Worm (Caenorhabditis elegans): ENCODE measurements around the gene K05F1.13.
"Not testable (repeated sequence)": the region's sequence is repeated elsewhere in the genome, so short reads cannot be mapped to it uniquely, and the experiment has no call there.

K05F1.13 gene

DNA sequence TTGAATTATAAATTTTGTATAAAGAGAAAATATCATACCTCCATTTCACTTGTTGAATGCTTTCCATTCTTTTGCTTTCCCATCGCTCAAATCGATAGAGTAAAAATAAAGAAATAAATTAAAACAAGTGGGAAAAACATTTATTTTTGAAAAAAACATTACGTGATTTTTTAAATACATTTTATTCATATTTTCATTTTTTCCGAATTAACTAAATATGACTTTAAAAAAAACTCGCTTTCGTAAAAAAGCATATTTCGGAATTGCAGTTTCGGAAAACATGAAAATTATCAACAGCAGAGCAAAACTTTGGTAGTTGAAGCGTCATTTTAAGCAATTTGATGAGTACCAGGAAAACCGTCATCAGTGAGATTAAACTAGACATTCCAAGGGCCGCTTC, 10.6 kb downstream of the K05F1.13 start, which contains the start of gene K05F1.8:
Gene K05F1.8 (minus strand): TSS at position 101 of the 400 bp plus-strand sequence.
- no peak for TF ChIP-seq F13H6.1 (tag; optimal IDR thresholded peaks at IDR 0.05)
- TF ChIP-seq ama-1 (optimal IDR thresholded peaks at IDR 0.05): no peak

DNA sequence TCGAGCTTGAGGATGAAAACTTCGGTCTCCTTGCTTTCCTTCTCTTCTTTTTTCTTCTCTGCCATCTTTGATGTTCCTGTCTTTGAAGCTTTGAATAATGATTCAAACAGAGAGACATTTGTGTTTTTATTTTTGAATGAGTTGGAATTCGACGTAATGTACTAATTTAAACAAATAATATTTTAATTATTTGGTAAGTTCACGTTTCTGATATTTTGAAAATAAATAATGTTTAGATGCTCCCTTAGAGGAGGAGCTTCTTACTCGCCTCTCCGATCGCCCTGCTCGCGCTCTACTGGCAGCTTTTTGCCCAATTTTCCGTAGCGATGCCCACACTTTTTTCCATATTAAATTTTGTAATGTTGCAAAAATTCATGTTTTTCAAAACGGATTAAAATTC, 12.2 kb downstream of the K05F1.13 start, which contains the start of the genes K05F1.9 and K05F1.1:
Gene K05F1.9 (minus strand): TSS at position 101 of the 400 bp plus-strand sequence.
Gene K05F1.1 (plus strand): TSS at position 308 of the 400 bp plus-strand sequence.
- TF ChIP-seq Y55F3AM.14 (GFP tag; optimal IDR thresholded peaks at IDR 0.05) (no peak), gmeb-1 (tag; optimal IDR thresholded peaks at IDR 0.05) (no peak)

DNA sequence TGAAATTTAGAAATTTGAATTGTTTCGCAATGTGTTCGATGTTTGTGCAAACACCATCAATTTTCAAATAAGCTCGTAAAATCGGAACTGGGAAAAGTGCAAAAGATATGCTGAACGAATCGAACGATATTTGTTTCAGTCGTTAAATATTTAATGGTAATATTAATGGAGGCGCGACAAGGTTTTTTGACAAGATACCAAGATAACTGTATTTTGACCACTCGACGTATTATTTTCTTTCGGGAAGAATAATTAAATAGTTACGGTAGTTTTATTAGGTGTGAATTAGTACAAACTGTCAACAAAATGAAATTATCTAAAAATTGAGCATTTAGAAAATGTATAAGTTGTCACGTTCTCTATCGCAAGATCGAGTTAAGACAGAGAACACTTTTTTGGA, 15.4 kb downstream of the K05F1.13 start:
- TF ChIP-seq dmd-4 (tag; optimal IDR thresholded peaks at IDR 0.05) (no peak), fos-1 (tag; optimal IDR thresholded peaks at IDR 0.05) (peak; percentile 29), ceh-16 (tag; optimal IDR thresholded peaks at IDR 0.05) (no peak), sem-4 (tag; optimal IDR thresholded peaks at IDR 0.05) (no peak), lin-11 (tag; optimal IDR thresholded peaks at IDR 0.05) (no peak)

DNA sequence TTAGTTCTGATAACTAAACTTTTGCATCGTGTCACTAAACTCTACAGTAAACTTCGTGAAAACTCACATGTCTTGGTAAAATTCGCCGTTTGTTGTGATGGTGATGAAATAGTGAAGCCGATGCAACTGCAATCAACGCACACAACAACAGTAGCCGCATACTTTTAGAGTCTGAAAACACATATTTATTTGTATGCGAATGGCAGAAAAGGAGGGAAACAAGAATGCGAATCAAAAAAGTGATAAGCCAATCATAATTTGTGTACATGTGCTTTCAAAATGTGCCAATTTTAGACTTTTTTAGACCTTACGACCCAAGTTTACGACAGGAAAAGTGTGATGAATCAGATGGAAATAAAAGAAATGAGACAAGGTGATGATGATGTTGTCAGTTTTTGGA, 16.4 kb downstream of the K05F1.13 start, which contains the start of gene K05F1.10:
Gene K05F1.10 (minus strand): TSS at position 171 of the 400 bp plus-strand sequence.
- TF ChIP-seq crh-2 (tag; optimal IDR thresholded peaks at IDR 0.05) (peak; percentile 17), R02D3.7 (tag; optimal IDR thresholded peaks at IDR 0.05) (no peak), ztf-1 (GFP tag; conservative IDR thresholded peaks at IDR 0.05) (no peak), nhr-25 (tag; optimal IDR thresholded peaks at IDR 0.05) (no peak)

DNA sequence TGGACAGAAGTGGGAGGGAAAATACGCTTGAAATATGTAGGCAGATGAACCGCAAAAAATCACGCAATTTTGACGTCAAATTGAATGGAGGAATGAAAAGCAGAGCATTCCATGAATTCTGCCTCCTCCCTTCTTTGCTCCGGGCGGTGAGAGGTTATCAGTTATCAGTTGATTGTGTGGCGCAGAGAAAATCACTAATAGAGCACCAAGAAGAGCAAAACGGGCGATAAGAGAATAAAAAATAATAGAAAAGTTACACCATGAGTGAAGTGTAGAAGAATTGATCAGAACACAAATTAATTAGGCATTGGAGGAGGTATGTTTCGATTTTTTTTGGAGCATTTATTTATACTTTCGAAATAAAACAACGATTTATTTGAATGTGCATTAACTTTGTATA, 17.6 kb downstream of the K05F1.13 start:
- TF ChIP-seq crh-2 (tag; optimal IDR thresholded peaks at IDR 0.05) (peak; percentile 17), gmeb-1 (tag; optimal IDR thresholded peaks at IDR 0.05) (peak; percentile 10), fos-1 (tag; optimal IDR thresholded peaks at IDR 0.05) (peak; percentile 80), nhr-77 (tag; optimal IDR thresholded peaks at IDR 0.05) (no peak), snpc-4 (tag; optimal IDR thresholded peaks at IDR 0.05) (no peak)

DNA sequence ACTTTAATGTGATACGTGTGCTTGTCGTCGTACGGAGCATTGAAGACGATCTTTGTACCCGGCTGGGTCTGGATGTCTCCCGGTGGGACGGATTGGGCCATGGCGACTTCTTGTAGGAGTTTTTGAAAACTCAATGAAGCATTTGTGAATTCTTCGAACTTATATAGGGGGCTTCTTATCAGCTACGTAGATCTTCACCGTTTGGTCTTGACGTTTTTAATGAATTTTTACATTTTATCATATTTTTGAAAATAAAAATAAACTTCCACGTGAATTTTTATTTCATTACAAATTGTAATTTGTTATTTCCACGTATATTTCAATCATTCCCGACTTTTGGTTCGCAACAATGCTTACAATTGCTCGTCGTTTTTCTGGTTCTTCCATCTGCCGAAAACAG, 21.3 kb downstream of the K05F1.13 start, which contains the start of the genes msp-64 and ZK1248.5:
Gene msp-64 (minus strand): TSS at position 101 of the 400 bp plus-strand sequence.
Gene ZK1248.5 (plus strand): TSS at position 285 of the 400 bp plus-strand sequence.
- TF ChIP-seq Y55F3AM.14 (GFP tag; optimal IDR thresholded peaks at IDR 0.05) (no peak), sma-3 (GFP tag; optimal IDR thresholded peaks at IDR 0.05) (no peak), mab-5 (tag; optimal IDR thresholded peaks at IDR 0.05) (no peak), nhr-23 (tag; optimal IDR thresholded peaks at IDR 0.05) (no peak), fos-1 (tag; optimal IDR thresholded peaks at IDR 0.05) (no peak), ztf-11 (tag; optimal IDR thresholded peaks at IDR 0.05) (no peak)

DNA sequence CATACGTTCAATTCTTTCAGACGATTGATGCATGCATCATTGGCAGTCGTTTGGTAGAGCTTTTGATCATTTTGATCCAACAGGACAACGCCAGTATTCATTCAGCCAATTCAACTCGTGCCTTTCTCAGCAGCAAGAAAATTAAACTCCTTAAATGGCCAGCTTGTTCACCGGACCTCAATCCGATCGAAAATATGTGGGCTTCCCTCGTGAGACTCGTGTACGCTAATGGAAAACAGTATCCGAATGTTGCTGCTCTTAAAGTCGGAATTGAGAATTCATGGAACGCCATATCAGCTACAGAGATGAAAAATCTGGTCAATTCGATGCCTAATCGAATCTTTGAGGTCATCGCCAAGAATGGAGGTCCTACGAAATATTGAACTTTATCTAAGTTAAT, 26.5 kb downstream of the K05F1.13 start, which contains the start of gene wago-5:
Gene wago-5 (minus strand): TSS at position 101 of the 400 bp plus-strand sequence.
- TF ChIP-seq ceh-82 (tag; optimal IDR thresholded peaks at IDR 0.05); ztf-1 (GFP tag; conservative IDR thresholded peaks at IDR 0.05); F13H6.1 (tag; optimal IDR thresholded peaks at IDR 0.05): not testable (repeated sequence)

DNA sequence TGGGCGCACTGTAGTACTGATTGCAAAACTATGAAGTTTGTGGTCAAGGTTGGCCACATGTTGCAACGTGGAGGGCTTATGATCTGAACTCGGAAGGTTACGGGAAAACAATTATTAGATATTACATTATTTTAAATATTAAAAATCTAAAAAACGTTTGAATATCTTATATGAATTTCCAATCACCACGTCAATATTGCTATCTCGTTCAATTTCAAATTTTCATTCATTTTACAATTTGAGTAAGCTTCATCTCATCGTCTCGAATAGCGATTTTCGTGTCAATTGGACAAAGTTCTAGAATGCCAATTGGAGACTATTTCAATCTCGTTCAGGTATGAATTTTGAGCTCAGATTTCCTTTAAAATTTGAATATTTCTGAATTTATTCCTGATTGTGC, 27.4 kb downstream of the K05F1.13 start, which contains the start of gene ZK1248.20:
Gene ZK1248.20 (plus strand): TSS at position 301 of the 400 bp plus-strand sequence.
- TF ChIP-seq nhr-11 (tag; optimal IDR thresholded peaks at IDR 0.05): no peak
- no peak for TF ChIP-seq ama-1 (optimal IDR thresholded peaks at IDR 0.05)

DNA sequence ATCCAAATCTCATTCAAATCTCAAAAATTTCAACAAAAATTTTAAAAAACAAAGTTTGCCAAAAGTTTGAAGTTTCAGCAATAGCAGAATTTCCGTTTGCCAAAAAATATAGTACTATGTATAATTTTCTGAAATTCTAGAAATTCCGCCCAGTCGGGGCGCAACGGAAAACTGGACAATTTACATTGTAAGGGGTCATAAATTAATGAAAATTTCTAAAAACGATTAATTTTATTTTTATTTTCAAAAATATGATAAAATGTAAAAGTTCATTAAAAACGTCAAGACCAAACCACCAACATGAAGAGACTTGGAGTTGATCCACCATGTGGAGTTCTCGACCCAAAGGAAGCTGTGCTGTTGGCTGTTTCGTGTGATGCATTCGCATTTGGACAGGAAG, 29.4 kb downstream of the K05F1.13 start, which contains the start of gene ZK1248.4:
Gene ZK1248.4 (plus strand): TSS at position 301 of the 400 bp plus-strand sequence.
- no peak for TF ChIP-seq C34F6.9 (tag; optimal IDR thresholded peaks at IDR 0.05)
- TF ChIP-seq sma-3 (GFP tag; optimal IDR thresholded peaks at IDR 0.05): no peak
- no peak for TF ChIP-seq F13H6.1 (tag; optimal IDR thresholded peaks at IDR 0.05)
- TF ChIP-seq ztf-4 (tag; optimal IDR thresholded peaks at IDR 0.05): no peak
- TF ChIP-seq nhr-21 (tag; optimal IDR thresholded peaks at IDR 0.05): no peak
- TF ChIP-seq nhr-77 (tag; optimal IDR thresholded peaks at IDR 0.05): no peak
- TF ChIP-seq lsy-2 (tag; optimal IDR thresholded peaks at IDR 0.05): no peak
- no peak for TF ChIP-seq elt-1 (tag; optimal IDR thresholded peaks at IDR 0.05)
- TF ChIP-seq sem-4 (tag; optimal IDR thresholded peaks at IDR 0.05): no peak
- no peak for TF ChIP-seq gmeb-1 (tag; optimal IDR thresholded peaks at IDR 0.05)
- TF ChIP-seq nhr-129 (tag; optimal IDR thresholded peaks at IDR 0.05): no peak
- no peak for TF ChIP-seq nhr-11 (tag; optimal IDR thresholded peaks at IDR 0.05)
- TF ChIP-seq crh-2 (tag; optimal IDR thresholded peaks at IDR 0.05): no peak
- no peak for TF ChIP-seq nhr-237 (tag; optimal IDR thresholded peaks at IDR 0.05)
- no peak for TF ChIP-seq Y55F3AM.14 (GFP tag; optimal IDR thresholded peaks at IDR 0.05)
